Worm (Caenorhabditis elegans) whole organism, L4 larva: ENCODE results near the gene seip-1.
A peak's percentile ranks its signal among the peaks of the same experiment; 100 is the strongest.

Source experiments
- D1046.2 ChIP-seq: fragments of 200-800 bp; sonication (Bioruptor generic); IDR thresholded peaks from 2 replicates; pipeline ENCODE4 v1.3.6; 2022; ENCODE audit warnings: missing genetic modification characterization, missing compliant biosample characterization
- F26F4.8 ChIP-seq: fragments of 200-800 bp; sonication (Bioruptor generic); conservative IDR thresholded peaks from 2 replicates; pipeline ENCODE4 v1.3.6; 2022; ENCODE audit warnings: missing genetic modification characterization, missing compliant biosample characterization
- R02D3.7 ChIP-seq: fragments of 150-350 bp; sonication (generic microtip); optimal IDR thresholded peaks from 3 replicates; lab custom pipeline; 2014; ENCODE audit warnings: missing biosample characterization, missing genetic modification characterization
- T20F7.1 ChIP-seq: fragments of 200-800 bp; sonication (Bioruptor generic); optimal IDR thresholded peaks from 2 replicates; lab custom pipeline; 2018; ENCODE audit warnings: mild to moderate bottlenecking, missing genetic modification characterization, missing compliant biosample characterization
- Y48G9A.11 ChIP-seq: fragments of 200-800 bp; sonication (Bioruptor generic); IDR thresholded peaks from 2 replicates; pipeline ENCODE4 v1.3.6; 2022; ENCODE audit warnings: missing genetic modification reagents, missing genetic modification characterization, missing compliant biosample characterization
- Y5F2A.4 ChIP-seq: fragments of 200-800 bp; sonication (Bioruptor generic); optimal IDR thresholded peaks from 2 replicates; lab custom pipeline; 2018; ENCODE audit warnings: mild to moderate bottlenecking, missing genetic modification characterization, missing compliant biosample characterization
- Y75B8A.6 ChIP-seq: fragments of 200-800 bp; sonication (Bioruptor generic); IDR thresholded peaks from 2 replicates; pipeline ENCODE4 v1.3.6; 2022; ENCODE audit warnings: missing genetic modification reagents, missing genetic modification characterization, missing compliant biosample characterization
- ZK546.5 ChIP-seq, 2 experiments: sonication (generic microtip); optimal IDR thresholded peaks; 2 replicates each; lab custom pipeline; 2017; ENCODE audit warnings: missing biosample characterization in 2 of 2, missing genetic modification characterization in 2 of 2
- ama-1 ChIP-seq: fragments of 150-350 bp; optimal IDR thresholded peaks from 2 replicates; lab custom pipeline; 2014; ENCODE audit warnings: inconsistent platforms, mixed read lengths
- arid-1 ChIP-seq: fragments of 200-800 bp; sonication (Bioruptor generic); conservative IDR thresholded peaks from 2 replicates; pipeline ENCODE4 v1.3.6; 2022; ENCODE audit warnings: missing genetic modification reagents, missing genetic modification characterization, missing compliant biosample characterization
- attf-4 ChIP-seq: sonication (generic microtip); optimal IDR thresholded peaks from 3 replicates; lab custom pipeline; 2017; ENCODE audit warnings: missing biosample characterization, missing genetic modification characterization
- ceh-20 ChIP-seq: fragments of 200-800 bp; sonication (Bioruptor generic); IDR thresholded peaks from 2 replicates; pipeline ENCODE4 v1.3.6; 2022; ENCODE audit warnings: missing genetic modification reagents, missing genetic modification characterization, missing compliant biosample characterization
- ceh-28 ChIP-seq: fragments of 150-350 bp; optimal IDR thresholded peaks from 2 replicates; lab custom pipeline; 2014; ENCODE audit warnings: missing biosample characterization, missing genetic modification reagents, missing genetic modification characterization
- ceh-62 ChIP-seq: sonication (generic microtip); optimal IDR thresholded peaks from 2 replicates; lab custom pipeline; 2017; ENCODE audit warnings: missing biosample characterization, missing genetic modification characterization
- cey-2 ChIP-seq: sonication (generic microtip); optimal IDR thresholded peaks from 3 replicates; lab custom pipeline; 2017; ENCODE audit warnings: missing genetic modification characterization, mild to moderate bottlenecking, missing compliant biosample characterization, antibody characterized with exemption, borderline replicate concordance; ENCODE audit not compliant: insufficient read depth
- ctbp-1 ChIP-seq: fragments of 200-800 bp; sonication (Bioruptor generic); IDR thresholded peaks from 2 replicates; pipeline ENCODE4 v1.3.6; 2022; ENCODE audit warnings: missing genetic modification reagents, missing genetic modification characterization, missing compliant biosample characterization
- daf-16 ChIP-seq, 3 experiments: sonication (generic microtip); optimal IDR thresholded peaks; 2 replicates each; lab custom pipeline; 2016 to 2017; ENCODE audit warnings: missing genetic modification characterization in 3 of 3, missing genetic modification reagents in 3 of 3, mild to moderate bottlenecking in 2 of 3, missing compliant biosample characterization in 2 of 3, missing biosample characterization in 1 of 3, moderate library complexity in 1 of 3
- daf-8 ChIP-seq: fragments of 200-800 bp; sonication (Bioruptor generic); IDR thresholded peaks from 2 replicates; pipeline ENCODE4 v1.3.6; 2022; ENCODE audit warnings: missing genetic modification characterization, missing compliant biosample characterization
- dmd-6 ChIP-seq: fragments of 200-800 bp; sonication (Bioruptor generic); IDR thresholded peaks from 2 replicates; pipeline ENCODE4 v1.3.6; 2022; ENCODE audit warnings: missing genetic modification reagents, missing genetic modification characterization, missing compliant biosample characterization
- dve-1 ChIP-seq: sonication (generic microtip); optimal IDR thresholded peaks from 2 replicates; lab custom pipeline; 2017; ENCODE audit warnings: antibody characterized with exemption, mild to moderate bottlenecking, missing genetic modification characterization, missing compliant biosample characterization; ENCODE audit not compliant: insufficient read depth
- fos-1 ChIP-seq: fragments of 150-350 bp; optimal IDR thresholded peaks from 2 replicates; lab custom pipeline; 2014; ENCODE audit warnings: missing biosample characterization, missing genetic modification characterization
- hlh-11 ChIP-seq: fragments of 200-800 bp; sonication (Bioruptor generic); optimal IDR thresholded peaks from 2 replicates; lab custom pipeline; 2018; ENCODE audit warnings: mild to moderate bottlenecking, missing genetic modification characterization, missing compliant biosample characterization
- hmg-1.1 ChIP-seq: fragments of 200-800 bp; sonication (Bioruptor generic); IDR thresholded peaks from 2 replicates; pipeline ENCODE4 v1.3.6; 2022; ENCODE audit warnings: missing genetic modification reagents, missing genetic modification characterization, missing compliant biosample characterization
- jun-1 ChIP-seq: fragments of 150-350 bp; optimal IDR thresholded peaks from 2 replicates; lab custom pipeline; 2014; ENCODE audit warnings: missing biosample characterization, missing genetic modification reagents, missing genetic modification characterization
- lin-1 ChIP-seq: fragments of 200-800 bp; sonication (Bioruptor generic); IDR thresholded peaks from 2 replicates; pipeline ENCODE4 v1.3.6; 2022; ENCODE audit warnings: missing genetic modification reagents, missing genetic modification characterization, missing compliant biosample characterization
- lin-13 ChIP-seq: fragments of 150-350 bp; optimal IDR thresholded peaks from 2 replicates; lab custom pipeline; 2014; ENCODE audit warnings: missing biosample characterization, missing genetic modification reagents, missing genetic modification characterization
- lin-29 ChIP-seq: fragments of 200-800 bp; sonication (Bioruptor generic); IDR thresholded peaks from 2 replicates; pipeline ENCODE4 v1.3.6; 2022; ENCODE audit warnings: missing genetic modification reagents, missing genetic modification characterization, missing compliant biosample characterization
- lin-38 ChIP-seq: fragments of 200-800 bp; sonication (Bioruptor generic); IDR thresholded peaks from 2 replicates; pipeline ENCODE4 v1.3.6; 2022; ENCODE audit warnings: missing genetic modification reagents, missing genetic modification characterization, missing compliant biosample characterization
- lir-3 ChIP-seq: sonication (generic microtip); optimal IDR thresholded peaks from 2 replicates; lab custom pipeline; 2016; ENCODE audit warnings: mild to moderate bottlenecking, missing genetic modification characterization, missing compliant biosample characterization
- madf-5 ChIP-seq, 2 experiments: fragments of 200-800 bp; sonication (Bioruptor generic); IDR thresholded peaks; 2 replicates each; pipeline ENCODE4 v1.3.6; 2022; ENCODE audit warnings: missing compliant biosample characterization in 2 of 2, missing genetic modification characterization in 2 of 2
- mdt-29 ChIP-seq: fragments of 200-800 bp; sonication (Bioruptor generic); IDR thresholded peaks from 2 replicates; pipeline ENCODE4 v1.3.6; 2022; ENCODE audit warnings: missing genetic modification reagents, missing genetic modification characterization, missing compliant biosample characterization
- nhr-10 ChIP-seq: fragments of 150-350 bp; optimal IDR thresholded peaks from 2 replicates; lab custom pipeline; 2014; ENCODE audit warnings: missing biosample characterization, missing genetic modification characterization
- nhr-25 ChIP-seq: sonication (generic microtip); optimal IDR thresholded peaks from 2 replicates; lab custom pipeline; 2017; ENCODE audit warnings: missing genetic modification characterization, mild to moderate bottlenecking, missing compliant biosample characterization, antibody characterized with exemption, moderate library complexity, borderline replicate concordance; ENCODE audit not compliant: insufficient read depth
- nhr-41 ChIP-seq: fragments of 200-800 bp; sonication (Bioruptor generic); IDR thresholded peaks from 2 replicates; pipeline ENCODE4 v1.3.6; 2022; ENCODE audit warnings: missing genetic modification reagents, missing genetic modification characterization, missing compliant biosample characterization
- nhr-42 ChIP-seq: fragments of 200-800 bp; sonication (Bioruptor generic); IDR thresholded peaks from 2 replicates; pipeline ENCODE4 v1.3.6; 2022; ENCODE audit warnings: missing genetic modification characterization, missing compliant biosample characterization
- nhr-76 ChIP-seq: fragments of 150-350 bp; optimal IDR thresholded peaks from 2 replicates; lab custom pipeline; 2014; ENCODE audit warnings: missing biosample characterization, missing genetic modification characterization
- php-3 ChIP-seq: fragments of 200-800 bp; sonication (Bioruptor generic); IDR thresholded peaks from 2 replicates; pipeline ENCODE4 v1.3.6; 2022; ENCODE audit warnings: missing genetic modification reagents, missing genetic modification characterization, missing compliant biosample characterization
- pqm-1 ChIP-seq: sonication (generic microtip); optimal IDR thresholded peaks from 2 replicates; lab custom pipeline; 2017; ENCODE audit warnings: missing biosample characterization, missing genetic modification characterization
- saeg-2 ChIP-seq: fragments of 200-800 bp; sonication (Bioruptor generic); IDR thresholded peaks from 2 replicates; pipeline ENCODE4 v1.3.6; 2022; ENCODE audit warnings: missing genetic modification reagents, missing genetic modification characterization, missing compliant biosample characterization
- sdz-12 ChIP-seq: fragments of 200-800 bp; sonication (Bioruptor generic); optimal IDR thresholded peaks from 2 replicates; lab custom pipeline; 2018; ENCODE audit warnings: mild to moderate bottlenecking, missing genetic modification characterization, missing compliant biosample characterization
- spr-3 ChIP-seq: fragments of 200-800 bp; sonication (Bioruptor generic); optimal IDR thresholded peaks from 2 replicates; lab custom pipeline; 2018; ENCODE audit warnings: mild to moderate bottlenecking, missing genetic modification characterization, missing compliant biosample characterization
- zfp-2 ChIP-seq: sonication (generic microtip); optimal IDR thresholded peaks from 2 replicates; lab custom pipeline; 2016; ENCODE audit warnings: mild to moderate bottlenecking, missing genetic modification characterization, missing compliant biosample characterization
- zip-11 ChIP-seq: fragments of 200-800 bp; sonication (Bioruptor generic); IDR thresholded peaks from 2 replicates; pipeline ENCODE4 v1.3.6; 2022; ENCODE audit warnings: missing genetic modification characterization, missing compliant biosample characterization
- zip-2 ChIP-seq: fragments of 150-350 bp; optimal IDR thresholded peaks from 2 replicates; lab custom pipeline; 2014; ENCODE audit warnings: missing biosample characterization, missing genetic modification characterization
- ztf-11 ChIP-seq: fragments of 150-350 bp; optimal IDR thresholded peaks from 2 replicates; lab custom pipeline; 2014; ENCODE audit warnings: missing biosample characterization, missing genetic modification characterization
- ztf-7 ChIP-seq: fragments of 150-350 bp; optimal IDR thresholded peaks from 2 replicates; lab custom pipeline; 2014; ENCODE audit warnings: missing biosample characterization, missing genetic modification characterization

Gene seip-1

DNA sequence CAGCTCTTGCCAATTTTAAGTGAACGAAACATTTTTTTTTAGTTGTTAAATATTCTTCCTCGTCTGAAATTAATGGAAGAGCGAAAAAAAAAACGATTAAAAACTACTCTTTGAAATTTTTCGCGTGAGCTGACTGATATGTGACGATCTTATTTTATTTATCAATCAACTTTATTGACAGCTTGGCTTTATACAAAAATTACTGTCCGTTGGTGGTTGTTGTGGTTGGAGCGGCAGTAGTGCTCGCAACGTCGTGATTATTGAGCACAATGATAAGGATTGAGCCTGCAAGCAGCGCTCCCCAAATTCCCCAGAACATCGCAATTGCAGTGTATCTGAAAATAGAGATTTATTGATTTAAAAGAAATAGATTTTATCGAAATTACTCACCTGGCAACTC lies 8.6 kb downstream of the seip-1 start (continued):
- TF ChIP-seq lin-38: peak; percentile 11; the same call in 1 of the 2 replicates
- no peak for TF ChIP-seq lin-29 (GFP tag; lab: Robert Waterston, UW)
- TF ChIP-seq R02D3.7: no peak
- TF ChIP-seq dve-1 (tag; lab: Kevin White, UChicago): peak; percentile 39
- TF ChIP-seq daf-16 (GFP tag; optimal IDR thresholded peaks at IDR 0.05; lab: Kevin White, UChicago): no peak
- peak; percentile 81 for TF ChIP-seq daf-16 (tag; optimal IDR thresholded peaks at IDR 0.05; lab: Kevin White, UChicago)
- no peak for TF ChIP-seq F26F4.8 (GFP tag; lab: Robert Waterston, UW)
- TF ChIP-seq attf-4 (tag; lab: Kevin White, UChicago): no peak
- TF ChIP-seq sdz-12 (GFP tag; lab: Kevin White, UChicago): peak; percentile 17
- no peak for TF ChIP-seq jun-1 (tag; lab: Kevin White, UChicago)
- no peak for TF ChIP-seq ctbp-1 (GFP tag; lab: Robert Waterston, UW)
- no peak for TF ChIP-seq T20F7.1 (GFP tag; lab: Kevin White, UChicago)
- no peak for TF ChIP-seq nhr-41 (GFP tag; lab: Robert Waterston, UW)
- no peak for TF ChIP-seq zip-11 (GFP tag; lab: Robert Waterston, UW)
- no peak for TF ChIP-seq pqm-1
- no peak for TF ChIP-seq Y75B8A.6 (GFP tag; lab: Robert Waterston, UW)
- TF ChIP-seq daf-8 (GFP tag; lab: Robert Waterston, UW): no peak
- TF ChIP-seq ztf-7: no peak
- TF ChIP-seq, all 104 proteins: peak for 6

ce11 chrV:6043275-6044271 lies 9.5 kb downstream of the seip-1 start, which contains the start of gene cpi-2:
TSS of gene cpi-2 (plus strand) at chrV:6044062.
- TF ChIP-seq spr-3: no peak
- TF ChIP-seq zfp-2: no peak
- TF ChIP-seq lin-13 (GFP tag; lab: Kevin White, UChicago): no peak
- peak; percentile 47 for TF ChIP-seq dmd-6 (GFP tag; lab: Robert Waterston, UW)
- TF ChIP-seq Y48G9A.11: no peak
- TF ChIP-seq saeg-2 (GFP tag; lab: Robert Waterston, UW): no peak
- no peak for TF ChIP-seq attf-4 (tag; lab: Kevin White, UChicago)
- TF ChIP-seq nhr-41 (GFP tag; lab: Robert Waterston, UW): no peak
- TF ChIP-seq php-3 (GFP tag; lab: Robert Waterston, UW): peak; percentile 40; the same call in 1 of the 2 replicates
- no peak for TF ChIP-seq nhr-42 (GFP tag; lab: Robert Waterston, UW)
- no peak for TF ChIP-seq ctbp-1 (GFP tag; lab: Robert Waterston, UW)
- TF ChIP-seq lir-3 (tag; lab: Kevin White, UChicago): no peak
- no peak for TF ChIP-seq nhr-76
- TF ChIP-seq arid-1 (GFP tag; lab: Robert Waterston, UW): no peak
- TF ChIP-seq fos-1 (tag; lab: Kevin White, UChicago): no peak
- TF ChIP-seq ceh-28 (tag; lab: Kevin White, UChicago): peak; percentile 67
- TF ChIP-seq ztf-7: peak; percentile 36
- no peak for TF ChIP-seq lin-38
- no peak for TF ChIP-seq Y5F2A.4 (GFP tag; lab: Kevin White, UChicago)
- TF ChIP-seq cey-2 (tag; lab: Kevin White, UChicago): no peak
- no peak for TF ChIP-seq nhr-25 (tag; lab: Kevin White, UChicago)
- no peak for TF ChIP-seq ceh-20 (GFP tag; lab: Robert Waterston, UW)
- no peak for TF ChIP-seq D1046.2
- TF ChIP-seq ama-1: peak; percentile 24
- TF ChIP-seq hmg-1.1: peak; percentile 64
- peak; percentile 77 for TF ChIP-seq dve-1 (tag; lab: Kevin White, UChicago)
- no peak for TF ChIP-seq lin-1
- no peak for TF ChIP-seq zip-2 (tag; lab: Kevin White, UChicago)
- no peak for TF ChIP-seq ZK546.5 (tag; optimal IDR thresholded peaks at IDR 0.05; lab: Kevin White, UChicago)
- no peak for TF ChIP-seq mdt-29
- no peak for TF ChIP-seq madf-5 (GFP tag; IDR thresholded peaks at IDR 0.05; lab: Robert Waterston, UW)
- TF ChIP-seq ceh-62 (tag; lab: Kevin White, UChicago): no peak
- no peak for TF ChIP-seq ztf-11 (tag; lab: Kevin White, UChicago)
- TF ChIP-seq hlh-11 (tag; lab: Kevin White, UChicago): peak; percentile 72
- no peak for TF ChIP-seq nhr-10
